Fruit fly (Drosophila melanogaster): ENCODE results near the gene CG31050.

DNA sequence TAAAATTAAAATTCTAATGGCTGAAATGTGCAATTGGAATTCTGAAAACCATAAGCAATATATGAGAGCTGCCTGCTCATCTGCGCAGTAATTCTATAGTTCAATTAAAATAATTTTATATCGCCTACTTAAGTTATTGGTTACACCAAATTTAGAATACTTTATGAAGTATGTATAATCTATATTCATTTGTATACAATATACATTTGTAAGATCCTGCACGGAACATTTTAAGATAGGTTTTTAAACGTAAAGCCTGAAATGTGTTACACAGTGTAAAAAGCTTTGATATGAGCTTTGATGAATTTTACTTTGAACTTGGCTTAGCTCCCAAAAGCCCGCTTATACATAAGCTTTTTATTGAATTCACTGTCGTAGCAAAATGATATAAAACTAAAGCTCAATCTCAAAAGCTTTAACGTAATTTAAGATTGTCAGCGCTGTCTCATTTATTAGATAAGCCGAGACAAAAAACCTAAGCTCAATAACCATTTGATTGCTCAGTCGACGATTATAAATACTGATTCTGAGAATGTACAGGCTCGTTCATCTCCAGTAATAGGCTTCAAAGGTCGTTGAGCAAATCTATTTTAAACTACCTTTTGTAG is 27.4 kb upstream of the CG31050 start:
- peak in 1 of 2 experiments; percentile 17 for TF ChIP-seq dl (GFP tag; optimal IDR thresholded peaks at IDR 0.05; ENCODE audit: insufficient read depth in 1 of 2, partially characterized antibody in 2 of 2)
- TF ChIP-seq pan (optimal IDR thresholded peaks at IDR 0.05) = no peak
- TF ChIP-seq usp (GFP tag; optimal IDR thresholded peaks at IDR 0.05) = no peak
- no peak for TF ChIP-seq Dfd (GFP tag; optimal IDR thresholded peaks at IDR 0.05)
- TF ChIP-seq Vsx2 (GFP tag; optimal IDR thresholded peaks at IDR 0.05; ENCODE audit: partially characterized antibody) = peak; percentile 36
- no peak for TF ChIP-seq lola (GFP tag; optimal IDR thresholded peaks at IDR 0.05)
- no peak for TF ChIP-seq fru (GFP tag; optimal IDR thresholded peaks at IDR 0.05)
- TF ChIP-seq Hr78 (GFP tag; optimal IDR thresholded peaks at IDR 0.05) = no peak
- TF ChIP-seq psq (GFP tag; optimal IDR thresholded peaks at IDR 0.05) = no peak
- TF ChIP-seq br (GFP tag; optimal IDR thresholded peaks at IDR 0.05) = no peak
- no peak for TF ChIP-seq Myc (optimal IDR thresholded peaks at IDR 0.05)
- TF ChIP-seq Dif (GFP tag; optimal IDR thresholded peaks at IDR 0.05; ENCODE audit: partially characterized antibody) = peak; percentile 75
